Worm (Caenorhabditis elegans) whole organism, L2 larva: Measurements from ENCODE around the gene srab-11.

Source experiments
- C34F6.9 ChIP-seq: fragments of 150-350 bp; optimal IDR thresholded peaks from 2 replicates; lab custom pipeline; 2014; ENCODE audit warnings: missing biosample characterization, missing genetic modification characterization
- F13H6.1 ChIP-seq: sonication (generic microtip); optimal IDR thresholded peaks from 2 replicates; lab custom pipeline; 2016; ENCODE audit warnings: missing genetic modification characterization, missing compliant biosample characterization
- R02D3.7 ChIP-seq: fragments of 150-350 bp; optimal IDR thresholded peaks from 2 replicates; lab custom pipeline; 2014; ENCODE audit warnings: missing biosample characterization, missing genetic modification characterization
- Y55F3AM.14 ChIP-seq: fragments of 200-800 bp; sonication (Bioruptor generic); optimal IDR thresholded peaks from 2 replicates; lab custom pipeline; 2018; ENCODE audit warnings: mild to moderate bottlenecking, missing genetic modification characterization, missing compliant biosample characterization
- ZK546.5 ChIP-seq: sonication (generic microtip); optimal IDR thresholded peaks from 2 replicates; lab custom pipeline; 2017; ENCODE audit warnings: missing biosample characterization, missing genetic modification characterization
- alr-1 ChIP-seq: fragments of 150-350 bp; optimal IDR thresholded peaks from 2 replicates; lab custom pipeline; 2014; ENCODE audit warnings: missing biosample characterization, missing genetic modification characterization
- aly-2 ChIP-seq: fragments of 150-350 bp; optimal IDR thresholded peaks from 2 replicates; lab custom pipeline; 2014; ENCODE audit warnings: missing biosample characterization, missing genetic modification characterization
- ama-1 ChIP-seq: fragments of 150-350 bp; optimal IDR thresholded peaks from 2 replicates; lab custom pipeline; 2018; ENCODE audit warnings: inconsistent platforms
- blmp-1 ChIP-seq: sonication (generic microtip); optimal IDR thresholded peaks from 2 replicates; lab custom pipeline; 2017; ENCODE audit warnings: missing genetic modification characterization, mild to moderate bottlenecking, missing compliant biosample characterization, antibody characterized with exemption, moderate library complexity; ENCODE audit not compliant: insufficient read depth
- ceh-82 ChIP-seq: fragments of 150-350 bp; optimal IDR thresholded peaks from 2 replicates; lab custom pipeline; 2014; ENCODE audit warnings: missing biosample characterization, missing genetic modification characterization
- crh-2 ChIP-seq: sonication (generic microtip); optimal IDR thresholded peaks from 2 replicates; lab custom pipeline; 2017; ENCODE audit warnings: missing biosample characterization, missing genetic modification characterization
- dmd-4 ChIP-seq: sonication (generic microtip); optimal IDR thresholded peaks from 2 replicates; lab custom pipeline; 2017; ENCODE audit warnings: missing biosample characterization, missing genetic modification characterization
- egl-27 ChIP-seq: sonication (generic microtip); optimal IDR thresholded peaks from 3 replicates; lab custom pipeline; 2017; ENCODE audit warnings: missing biosample characterization, missing genetic modification reagents, missing genetic modification characterization
- elt-3 ChIP-seq: sonication (generic microtip); optimal IDR thresholded peaks from 2 replicates; lab custom pipeline; 2017; ENCODE audit warnings: missing biosample characterization, missing genetic modification characterization
- fos-1 ChIP-seq: fragments of 150-350 bp; optimal IDR thresholded peaks from 2 replicates; lab custom pipeline; 2014; ENCODE audit warnings: missing biosample characterization, missing genetic modification characterization
- gmeb-1 ChIP-seq: fragments of 150-350 bp; optimal IDR thresholded peaks from 2 replicates; lab custom pipeline; 2014; ENCODE audit warnings: missing biosample characterization, missing genetic modification characterization
- lin-11 ChIP-seq: fragments of 150-350 bp; sonication (generic microtip); optimal IDR thresholded peaks from 2 replicates; lab custom pipeline; 2014; ENCODE audit warnings: missing biosample characterization, missing genetic modification characterization, inconsistent platforms, mixed read lengths
- lin-39 ChIP-seq: fragments of 150-350 bp; optimal IDR thresholded peaks from 2 replicates; lab custom pipeline; 2014; ENCODE audit warnings: missing biosample characterization, missing genetic modification reagents, missing genetic modification characterization
- lsy-2 ChIP-seq, 2 experiments: fragments of 150-350 bp in 1 of 2; sonication (generic microtip) in 1 of 2; optimal IDR thresholded peaks; 2 replicates each; lab custom pipeline; 2014 to 2017; ENCODE audit warnings: missing biosample characterization in 2 of 2, missing genetic modification characterization in 2 of 2
- mab-5 ChIP-seq: fragments of 150-350 bp; optimal IDR thresholded peaks from 2 replicates; lab custom pipeline; 2014; ENCODE audit warnings: missing biosample characterization, missing genetic modification characterization
- mbf-1 ChIP-seq: sonication (generic microtip); optimal IDR thresholded peaks from 2 replicates; lab custom pipeline; 2017; ENCODE audit warnings: missing biosample characterization, missing genetic modification characterization
- mdl-1 ChIP-seq, 2 experiments: fragments of 150-350 bp in 1 of 2; sonication (generic microtip) in 1 of 2; optimal IDR thresholded peaks; 2 replicates each; lab custom pipeline; 2017; ENCODE audit warnings: missing biosample characterization in 2 of 2, missing genetic modification characterization in 2 of 2
- nhr-10 ChIP-seq: sonication (generic microtip); optimal IDR thresholded peaks from 2 replicates; lab custom pipeline; 2017; ENCODE audit warnings: missing biosample characterization, missing genetic modification characterization
- nhr-11 ChIP-seq: fragments of 150-350 bp; optimal IDR thresholded peaks from 2 replicates; lab custom pipeline; 2014; ENCODE audit warnings: missing biosample characterization, missing genetic modification characterization
- nhr-12 ChIP-seq: fragments of 150-350 bp; optimal IDR thresholded peaks from 2 replicates; lab custom pipeline; 2014; ENCODE audit warnings: missing biosample characterization, missing genetic modification characterization
- nhr-129 ChIP-seq: fragments of 150-350 bp; optimal IDR thresholded peaks from 2 replicates; lab custom pipeline; 2014; ENCODE audit warnings: missing biosample characterization, missing genetic modification characterization
- nhr-21 ChIP-seq: fragments of 150-350 bp; optimal IDR thresholded peaks from 2 replicates; lab custom pipeline; 2014; ENCODE audit warnings: missing biosample characterization, missing genetic modification characterization
- nhr-23 ChIP-seq: fragments of 150-350 bp; optimal IDR thresholded peaks from 2 replicates; lab custom pipeline; 2014; ENCODE audit warnings: missing biosample characterization, missing genetic modification reagents, missing genetic modification characterization
- nhr-237 ChIP-seq: fragments of 150-350 bp; optimal IDR thresholded peaks from 2 replicates; lab custom pipeline; 2014; ENCODE audit warnings: missing biosample characterization, missing genetic modification characterization
- nhr-25 ChIP-seq: fragments of 150-350 bp; sonication (generic microtip); optimal IDR thresholded peaks from 3 replicates; lab custom pipeline; 2014; ENCODE audit warnings: missing biosample characterization, missing genetic modification characterization
- nhr-6 ChIP-seq: fragments of 150-350 bp; optimal IDR thresholded peaks from 2 replicates; lab custom pipeline; 2014; ENCODE audit warnings: missing biosample characterization, missing genetic modification characterization
- nhr-77 ChIP-seq: fragments of 150-350 bp; optimal IDR thresholded peaks from 2 replicates; lab custom pipeline; 2014; ENCODE audit warnings: missing biosample characterization, missing genetic modification characterization
- skn-1 ChIP-seq: sonication (generic microtip); optimal IDR thresholded peaks from 2 replicates; lab custom pipeline; 2017; ENCODE audit warnings: missing biosample characterization, missing genetic modification characterization
- sma-9 ChIP-seq, 2 experiments: fragments of 150-350 bp in 1 of 2; sonication (generic microtip) in 1 of 2; optimal IDR thresholded peaks; 2 replicates each; lab custom pipeline; 2014 to 2016; ENCODE audit warnings: missing genetic modification characterization in 2 of 2, mild to moderate bottlenecking in 1 of 2, missing biosample characterization in 1 of 2, missing compliant biosample characterization in 1 of 2, missing genetic modification reagents in 1 of 2, moderate library complexity in 1 of 2
- snpc-4 ChIP-seq: fragments of 150-350 bp; optimal IDR thresholded peaks from 2 replicates; lab custom pipeline; 2014; ENCODE audit warnings: missing biosample characterization, missing genetic modification characterization
- unc-55 ChIP-seq: fragments of 150-350 bp; sonication (generic microtip); optimal IDR thresholded peaks from 3 replicates; lab custom pipeline; 2014; ENCODE audit warnings: missing biosample characterization, missing genetic modification reagents, missing genetic modification characterization
- unc-62 ChIP-seq: fragments of 150-350 bp; optimal IDR thresholded peaks from 2 replicates; lab custom pipeline; 2014; ENCODE audit warnings: missing biosample characterization, missing genetic modification reagents, missing genetic modification characterization
- zag-1 ChIP-seq: fragments of 150-350 bp; optimal IDR thresholded peaks from 2 replicates; lab custom pipeline; 2014; ENCODE audit warnings: missing biosample characterization, missing genetic modification characterization
- ztf-1 ChIP-seq: fragments of 200-800 bp; sonication (Bioruptor generic); conservative IDR thresholded peaks from 2 replicates; pipeline ENCODE4 v1.3.6; 2022; ENCODE audit warnings: missing genetic modification characterization, missing compliant biosample characterization
- ztf-11 ChIP-seq: sonication (generic microtip); optimal IDR thresholded peaks from 2 replicates; lab custom pipeline; 2017; ENCODE audit warnings: missing biosample characterization, missing genetic modification characterization
- ztf-4 ChIP-seq: fragments of 150-350 bp; optimal IDR thresholded peaks from 2 replicates; lab custom pipeline; 2014; ENCODE audit warnings: missing biosample characterization, missing genetic modification characterization

The srab-11 gene

ce11 chrV:3124912-3125311, 21.9 kb downstream of the srab-11 start, which contains the start of gene Y73C8C.12:
Y73C8C.12 (plus strand) TSS chrV:3125212.
- TF ChIP-seq ZK546.5 (tag; lab: Kevin White, UChicago) (no peak), nhr-21 (tag; lab: Kevin White, UChicago) (no peak), lin-11 (tag; lab: Kevin White, UChicago) (no peak), alr-1 (tag; lab: Kevin White, UChicago) (no peak), F13H6.1 (tag; lab: Kevin White, UChicago) (no peak), R02D3.7 (tag; lab: Kevin White, UChicago) (no peak), crh-2 (tag; lab: Kevin White, UChicago) (no peak), nhr-25 (tag; lab: Kevin White, UChicago) (no peak), nhr-10 (tag; lab: Kevin White, UChicago) (no peak), skn-1 (tag; lab: Kevin White, UChicago) (no peak), mdl-1 (tag; optimal IDR thresholded peaks at IDR 0.05; lab: Kevin White, UChicago) (no peak), snpc-4 (tag; lab: Kevin White, UChicago) (no peak), ztf-1 (GFP tag; lab: Robert Waterston, UW) (no peak), C34F6.9 (tag; lab: Kevin White, UChicago) (no peak), egl-27 (no peak), ztf-11 (no peak), nhr-6 (tag; lab: Kevin White, UChicago) (no peak), aly-2 (tag; lab: Kevin White, UChicago) (no peak), lin-39 (tag; lab: Kevin White, UChicago) (no peak), nhr-12 (tag; lab: Kevin White, UChicago) (no peak)

- TF ChIP-seq sma-9 (GFP tag; optimal IDR thresholded peaks at IDR 0.05; lab: Kevin White, UChicago) = no peak
- TF ChIP-seq sma-9 (tag; optimal IDR thresholded peaks at IDR 0.05; lab: Kevin White, UChicago) = no peak
- TF ChIP-seq crh-2 (tag; lab: Kevin White, UChicago) = no peak
- TF ChIP-seq nhr-23 (tag; lab: Kevin White, UChicago) = no peak
- TF ChIP-seq F13H6.1 (tag; lab: Kevin White, UChicago) = no peak
These were observed 24.4 kb downstream of the srab-11 start for ce11 chrV:3122403-3122802.

ce11 chrV:3121743-3122142, 25.1 kb downstream of the srab-11 start, which contains the start of gene srt-56:
srt-56 (minus strand) TSS chrV:3121843.
- TF ChIP-seq lsy-2 (tag; optimal IDR thresholded peaks at IDR 0.05; lab: Kevin White, UChicago) (no peak), nhr-25 (tag; lab: Kevin White, UChicago) (no peak), egl-27 (no peak), nhr-12 (tag; lab: Kevin White, UChicago) (no peak), nhr-129 (tag; lab: Kevin White, UChicago) (no peak), F13H6.1 (tag; lab: Kevin White, UChicago) (no peak), nhr-77 (tag; lab: Kevin White, UChicago) (no peak), zag-1 (tag; lab: Kevin White, UChicago) (no peak), C34F6.9 (tag; lab: Kevin White, UChicago) (no peak), nhr-6 (tag; lab: Kevin White, UChicago) (no peak), unc-62 (GFP tag; lab: Kevin White, UChicago) (no peak), ztf-1 (GFP tag; lab: Robert Waterston, UW) (no peak), lin-39 (tag; lab: Kevin White, UChicago) (no peak), blmp-1 (tag; lab: Kevin White, UChicago) (no peak), elt-3 (no peak), gmeb-1 (tag; lab: Kevin White, UChicago) (no peak), dmd-4 (tag; lab: Kevin White, UChicago) (no peak), mbf-1 (no peak), crh-2 (tag; lab: Kevin White, UChicago) (no peak), aly-2 (tag; lab: Kevin White, UChicago) (no peak)
- TF ChIP-seq, all 48 proteins: peak for 0

- TF ChIP-seq aly-2 (tag; lab: Kevin White, UChicago) (no peak), nhr-11 (tag; lab: Kevin White, UChicago) (no peak), fos-1 (tag; lab: Kevin White, UChicago) (no peak), ztf-4 (no peak), elt-3 (no peak), sma-9 (GFP tag; optimal IDR thresholded peaks at IDR 0.05; lab: Kevin White, UChicago) (no peak), sma-9 (tag; optimal IDR thresholded peaks at IDR 0.05; lab: Kevin White, UChicago) (no peak), ceh-82 (tag; lab: Kevin White, UChicago) (no peak), Y55F3AM.14 (GFP tag; lab: Kevin White, UChicago) (no peak), blmp-1 (tag; lab: Kevin White, UChicago) (no peak), mab-5 (tag; lab: Kevin White, UChicago) (no peak), nhr-237 (tag; lab: Kevin White, UChicago) (no peak), R02D3.7 (tag; lab: Kevin White, UChicago) (no peak), crh-2 (tag; lab: Kevin White, UChicago) (no peak), gmeb-1 (tag; lab: Kevin White, UChicago) (no peak), ama-1 (lab: Kevin White, UChicago) (no peak), snpc-4 (tag; lab: Kevin White, UChicago) (no peak), unc-55 (GFP tag; lab: Kevin White, UChicago) (no peak)
These were observed 27.6 kb downstream of the srab-11 start for ce11 chrV:3119185-3119584.
